Worm (Caenorhabditis elegans) whole organism, L3 larva: ENCODE measurements around the gene F53F8.6.

ENCODE experiments used
- R02D3.7 ChIP-seq: fragments of 150-350 bp; optimal IDR thresholded peaks from 2 replicates; lab custom pipeline; 2014; ENCODE audit warnings: missing biosample characterization, missing genetic modification characterization
- ZK546.5 ChIP-seq: sonication (generic microtip); optimal IDR thresholded peaks from 2 replicates; lab custom pipeline; 2017; ENCODE audit warnings: missing biosample characterization, missing genetic modification characterization
- aly-2 ChIP-seq: fragments of 150-350 bp; optimal IDR thresholded peaks from 2 replicates; lab custom pipeline; 2014; ENCODE audit warnings: missing biosample characterization, missing genetic modification characterization
- ama-1 ChIP-seq: fragments of 150-350 bp; optimal IDR thresholded peaks from 2 replicates; lab custom pipeline; 2018
- ceh-16 ChIP-seq: sonication (generic microtip); optimal IDR thresholded peaks from 2 replicates; lab custom pipeline; 2017; ENCODE audit warnings: missing biosample characterization, missing genetic modification characterization
- ceh-28 ChIP-seq: fragments of 150-350 bp; optimal IDR thresholded peaks from 2 replicates; lab custom pipeline; 2014; ENCODE audit warnings: missing biosample characterization, missing genetic modification reagents, missing genetic modification characterization
- ceh-82 ChIP-seq: fragments of 150-350 bp; optimal IDR thresholded peaks from 2 replicates; lab custom pipeline; 2014; ENCODE audit warnings: missing biosample characterization, missing genetic modification characterization
- ceh-9 ChIP-seq: sonication (generic microtip); optimal IDR thresholded peaks from 2 replicates; lab custom pipeline; 2018; ENCODE audit warnings: missing biosample characterization, missing genetic modification characterization
- daf-12 ChIP-seq: fragments of 150-350 bp; optimal IDR thresholded peaks from 2 replicates; lab custom pipeline; 2014; ENCODE audit warnings: missing biosample characterization, missing genetic modification reagents, missing genetic modification characterization
- egl-27 ChIP-seq: sonication (generic microtip); optimal IDR thresholded peaks from 4 replicates; lab custom pipeline; 2017; ENCODE audit warnings: missing biosample characterization, missing genetic modification reagents, missing genetic modification characterization
- egl-5 ChIP-seq: fragments of 150-350 bp; optimal IDR thresholded peaks from 2 replicates; lab custom pipeline; 2017; ENCODE audit warnings: missing biosample characterization, missing genetic modification reagents, missing genetic modification characterization, inconsistent platforms
- elt-1 ChIP-seq: fragments of 150-350 bp; optimal IDR thresholded peaks from 2 replicates; lab custom pipeline; 2014; ENCODE audit warnings: missing biosample characterization, missing genetic modification characterization
- elt-2 ChIP-seq: sonication (generic microtip); optimal IDR thresholded peaks from 2 replicates; lab custom pipeline; 2016; ENCODE audit warnings: missing genetic modification reagents, mild to moderate bottlenecking, missing genetic modification characterization, missing compliant biosample characterization
- eor-1 ChIP-seq, 2 experiments: fragments of 150-350 bp; optimal IDR thresholded peaks; 2 replicates each; lab custom pipeline; 2014 to 2018; ENCODE audit warnings: missing biosample characterization in 2 of 2, missing genetic modification characterization in 2 of 2
- fkh-10 ChIP-seq: sonication (generic microtip); optimal IDR thresholded peaks from 2 replicates; lab custom pipeline; 2017; ENCODE audit warnings: missing biosample characterization, missing genetic modification reagents, missing genetic modification characterization
- fkh-2 ChIP-seq: fragments of 150-350 bp; optimal IDR thresholded peaks from 2 replicates; lab custom pipeline; 2014; ENCODE audit warnings: missing biosample characterization, missing genetic modification reagents, missing genetic modification characterization
- fos-1 ChIP-seq: fragments of 150-350 bp; optimal IDR thresholded peaks from 2 replicates; lab custom pipeline; 2014; ENCODE audit warnings: missing biosample characterization, missing genetic modification characterization
- jun-1 ChIP-seq: fragments of 150-350 bp; optimal IDR thresholded peaks from 2 replicates; lab custom pipeline; 2014; ENCODE audit warnings: missing biosample characterization, missing genetic modification reagents, missing genetic modification characterization
- lin-15B ChIP-seq: fragments of 150-350 bp; optimal IDR thresholded peaks from 2 replicates; lab custom pipeline; 2014; ENCODE audit warnings: missing biosample characterization, missing genetic modification characterization
- lin-39 ChIP-seq: fragments of 150-350 bp; optimal IDR thresholded peaks from 2 replicates; lab custom pipeline; 2018; ENCODE audit warnings: missing biosample characterization, missing genetic modification reagents, missing genetic modification characterization
- lsy-12 ChIP-seq: sonication (generic microtip); optimal IDR thresholded peaks from 2 replicates; lab custom pipeline; 2016; ENCODE audit warnings: mild to moderate bottlenecking, missing genetic modification characterization, missing compliant biosample characterization
- mdl-1 ChIP-seq: fragments of 150-350 bp; optimal IDR thresholded peaks from 2 replicates; lab custom pipeline; 2014; ENCODE audit warnings: missing biosample characterization, missing genetic modification characterization
- nfya-1 ChIP-seq: sonication (generic microtip); optimal IDR thresholded peaks from 2 replicates; lab custom pipeline; 2017; ENCODE audit warnings: missing genetic modification characterization, mild to moderate bottlenecking, missing compliant biosample characterization, antibody characterized with exemption, moderate library complexity; ENCODE audit not compliant: insufficient read depth
- nhr-11 ChIP-seq: fragments of 150-350 bp; optimal IDR thresholded peaks from 2 replicates; lab custom pipeline; 2014; ENCODE audit warnings: missing biosample characterization, missing genetic modification characterization
- nhr-12 ChIP-seq: fragments of 150-350 bp; optimal IDR thresholded peaks from 2 replicates; lab custom pipeline; 2014; ENCODE audit warnings: missing biosample characterization, missing genetic modification characterization
- nhr-23 ChIP-seq: fragments of 150-350 bp; optimal IDR thresholded peaks from 2 replicates; lab custom pipeline; 2014; ENCODE audit warnings: missing biosample characterization, missing genetic modification reagents, missing genetic modification characterization
- nhr-237 ChIP-seq: fragments of 150-350 bp; optimal IDR thresholded peaks from 2 replicates; lab custom pipeline; 2014; ENCODE audit warnings: missing biosample characterization, missing genetic modification characterization
- nhr-43 ChIP-seq: sonication (generic microtip); optimal IDR thresholded peaks from 2 replicates; lab custom pipeline; 2016; ENCODE audit warnings: mild to moderate bottlenecking, missing genetic modification characterization, missing compliant biosample characterization; ENCODE audit not compliant: poor library complexity, severe bottlenecking
- nhr-67 ChIP-seq: fragments of 150-350 bp; optimal IDR thresholded peaks from 2 replicates; lab custom pipeline; 2014; ENCODE audit warnings: missing biosample characterization, missing genetic modification characterization
- pha-4 ChIP-seq: fragments of 150-350 bp; optimal IDR thresholded peaks from 2 replicates; lab custom pipeline; 2014; ENCODE audit warnings: missing biosample characterization, missing genetic modification reagents, missing genetic modification characterization
- pqm-1 ChIP-seq: fragments of 150-350 bp; optimal IDR thresholded peaks from 2 replicates; lab custom pipeline; 2017; ENCODE audit warnings: missing biosample characterization, missing genetic modification characterization, inconsistent platforms
- sea-2 ChIP-seq: fragments of 150-350 bp; sonication (generic microtip); optimal IDR thresholded peaks from 4 replicates; lab custom pipeline; 2014; ENCODE audit warnings: missing biosample characterization, missing genetic modification reagents, missing genetic modification characterization
- skn-1 ChIP-seq: fragments of 150-350 bp; optimal IDR thresholded peaks from 2 replicates; lab custom pipeline; 2014; ENCODE audit warnings: missing biosample characterization, missing genetic modification characterization
- snpc-4 ChIP-seq: fragments of 150-350 bp; optimal IDR thresholded peaks from 2 replicates; lab custom pipeline; 2014; ENCODE audit warnings: missing biosample characterization, missing genetic modification characterization
- unc-39 ChIP-seq: sonication (generic microtip); optimal IDR thresholded peaks from 4 replicates; lab custom pipeline; 2017; ENCODE audit warnings: missing biosample characterization, missing genetic modification characterization
- unc-62 ChIP-seq: fragments of 150-350 bp; sonication (generic microtip); optimal IDR thresholded peaks from 4 replicates; lab custom pipeline; 2014; ENCODE audit warnings: missing biosample characterization, missing genetic modification reagents, missing genetic modification characterization

Gene F53F8.6

DNA sequence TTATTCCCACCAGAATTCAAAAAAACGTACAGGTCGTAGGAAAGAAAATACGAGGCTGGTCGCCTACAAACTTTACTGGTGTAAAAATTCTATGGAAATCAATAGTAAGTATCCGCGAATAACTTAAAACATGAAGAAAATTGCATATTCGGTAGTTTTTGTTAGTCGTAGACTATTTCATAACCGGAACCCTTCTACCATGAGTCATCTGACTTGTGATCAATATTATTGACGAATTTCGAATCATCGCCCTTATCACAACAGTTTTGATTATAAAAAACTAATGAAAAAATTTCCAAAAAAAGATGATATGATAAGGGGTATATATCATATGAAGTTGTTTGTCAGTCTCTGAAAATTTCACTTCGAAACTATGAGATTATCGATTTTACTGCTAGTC, 44.0 kb upstream of the F53F8.6 start, which contains the start of gene W01F3.2:
Gene W01F3.2 (plus strand): TSS at position 301 of the 400 bp plus-strand sequence.
- no peak for TF ChIP-seq lsy-12 (tag; lab: Kevin White, UChicago)
- TF ChIP-seq R02D3.7 (tag; lab: Kevin White, UChicago) = no peak
- no peak for TF ChIP-seq fkh-10
- TF ChIP-seq nhr-11 (tag; lab: Kevin White, UChicago) = no peak
- no peak for TF ChIP-seq snpc-4 (tag; lab: Kevin White, UChicago)
- no peak for TF ChIP-seq ceh-9 (tag; lab: Kevin White, UChicago)
- TF ChIP-seq ZK546.5 = no peak
- no peak for TF ChIP-seq ceh-28 (tag; lab: Kevin White, UChicago)

DNA sequence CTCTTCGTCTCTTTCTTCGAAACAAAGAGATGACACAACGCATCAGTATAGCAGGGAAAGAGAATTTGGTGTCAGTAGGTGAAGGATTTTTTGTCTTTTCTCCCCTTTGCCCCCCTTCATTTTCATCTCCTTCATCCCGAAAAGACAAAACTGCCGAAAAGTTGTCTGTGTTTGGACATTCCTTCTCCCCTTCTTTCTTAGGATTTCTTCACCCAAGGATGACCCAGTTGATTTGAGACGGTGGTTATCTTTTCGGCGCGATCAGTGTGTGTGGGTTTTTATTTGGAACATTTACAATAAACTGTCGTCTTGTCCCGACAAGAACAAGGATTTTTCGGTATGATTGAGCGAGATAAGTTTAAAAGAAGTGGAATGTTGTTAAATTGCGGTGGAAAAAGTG, 41.6 kb upstream of the F53F8.6 start:
- TF ChIP-seq egl-27 (tag; lab: Kevin White, UChicago) = no peak
- no peak for TF ChIP-seq snpc-4 (tag; lab: Kevin White, UChicago)
- no peak for TF ChIP-seq nhr-12
- TF ChIP-seq nhr-23 (tag; lab: Kevin White, UChicago) = peak; percentile 74
- no peak for TF ChIP-seq eor-1 (tag; optimal IDR thresholded peaks at IDR 0.05; lab: Kevin White, UChicago)

- TF ChIP-seq ceh-16 (tag; lab: Kevin White, UChicago) (no peak), mdl-1 (tag; lab: Kevin White, UChicago) (no peak), skn-1 (tag; lab: Kevin White, UChicago) (no peak), elt-1 (no peak), nhr-237 (no peak), nhr-12 (no peak), fkh-2 (tag; lab: Kevin White, UChicago) (no peak)
Observed at ce11 chrV:20663736-20664135, 40.3 kb upstream of the F53F8.6 start.

DNA sequence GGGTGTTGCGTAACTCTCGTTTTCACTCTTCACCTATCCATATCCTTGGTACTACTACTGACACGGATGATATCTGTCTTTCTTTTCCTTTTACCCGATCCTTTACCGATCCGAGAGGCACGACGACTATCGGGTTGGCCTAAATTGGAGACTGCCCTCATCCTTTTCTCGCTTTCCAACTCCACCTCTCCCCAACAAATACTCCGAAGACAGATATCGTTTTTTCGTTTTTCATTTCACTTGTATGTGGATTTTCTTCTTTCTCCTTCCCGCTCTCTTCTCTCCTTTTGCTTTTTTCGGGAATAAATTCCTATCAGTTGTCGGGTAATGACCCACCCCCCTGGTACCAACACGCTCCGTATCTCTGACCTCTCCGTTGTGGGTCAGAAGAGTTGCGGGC, 39.1 kb upstream of the F53F8.6 start:
- TF ChIP-seq sea-2 (GFP tag; lab: Kevin White, UChicago) (no peak), nhr-23 (tag; lab: Kevin White, UChicago) (peak; percentile 37), egl-5 (tag; lab: Kevin White, UChicago) (no peak)

- TF ChIP-seq aly-2 (tag; lab: Kevin White, UChicago) (no peak), ceh-82 (tag; lab: Kevin White, UChicago) (no peak), daf-12 (tag; lab: Kevin White, UChicago) (no peak), ama-1 (lab: Kevin White, UChicago) (no peak), egl-27 (tag; lab: Kevin White, UChicago) (no peak), nhr-23 (tag; lab: Kevin White, UChicago) (no peak), snpc-4 (tag; lab: Kevin White, UChicago) (no peak), elt-2 (tag; lab: Kevin White, UChicago) (no peak), ceh-16 (tag; lab: Kevin White, UChicago) (no peak), nhr-12 (no peak), fos-1 (no peak), lin-15B (tag; lab: Kevin White, UChicago) (no peak), pha-4 (no peak), nhr-67 (no peak)
Observed at ce11 chrV:20666905-20667304, 37.1 kb upstream of the F53F8.6 start, which contains the start of gene mlt-11. Gene mlt-11 (plus strand): TSS chrV:20667205.

DNA sequence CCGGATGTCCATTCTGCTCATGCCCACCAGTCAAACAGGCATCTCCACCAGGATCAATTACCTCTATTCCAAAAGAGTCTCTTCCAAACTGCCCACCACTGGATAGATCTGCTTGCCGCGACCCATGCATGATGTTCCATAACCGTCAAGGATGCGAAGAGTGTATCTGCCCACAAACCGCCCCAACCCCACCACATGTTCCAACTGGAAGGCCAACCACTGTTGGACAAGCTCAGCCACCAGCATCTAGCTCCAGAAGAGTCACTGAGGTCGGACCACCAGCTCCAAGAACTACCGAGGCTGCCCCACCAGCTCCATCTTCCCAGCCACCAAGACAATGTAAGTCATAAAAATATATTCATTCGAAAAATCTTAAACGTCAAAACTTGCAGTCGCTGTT, 33.4 kb upstream of the F53F8.6 start:
- no peak for TF ChIP-seq sea-2 (GFP tag; lab: Kevin White, UChicago)
- no peak for TF ChIP-seq nhr-23 (tag; lab: Kevin White, UChicago)
- no peak for TF ChIP-seq snpc-4 (tag; lab: Kevin White, UChicago)
- no peak for TF ChIP-seq jun-1
- no peak for TF ChIP-seq nfya-1 (tag; lab: Kevin White, UChicago)
- TF ChIP-seq ceh-28 (tag; lab: Kevin White, UChicago) = no peak
- no peak for TF ChIP-seq nhr-43 (tag; lab: Kevin White, UChicago)
- no peak for TF ChIP-seq unc-39 (tag; lab: Kevin White, UChicago)
- TF ChIP-seq pqm-1 (tag; lab: Kevin White, UChicago) = no peak
- TF ChIP-seq lsy-12 (tag; lab: Kevin White, UChicago) = no peak
- TF ChIP-seq unc-62 (GFP tag; lab: Kevin White, UChicago) = no peak
- TF ChIP-seq lin-39 (tag; lab: Kevin White, UChicago) = no peak
- no peak for TF ChIP-seq egl-5 (tag; lab: Kevin White, UChicago)
- TF ChIP-seq egl-27 (tag; lab: Kevin White, UChicago) = no peak
- TF ChIP-seq elt-2 (tag; lab: Kevin White, UChicago) = no peak
